Worm (Caenorhabditis elegans): ENCODE results near the gene dnj-5.
A peak's percentile ranks its signal among the peaks of the same experiment; 100 is the strongest.

dnj-5 gene

ce11 chrII:6844227-6845005 is 13.7 kb downstream of the dnj-5 start:
- TF ChIP-seq hmbx-1 (tag; optimal IDR thresholded peaks at IDR 0.05) (no peak), ets-7 (tag; optimal IDR thresholded peaks at IDR 0.05) (peak; percentile 71), ceh-36 (tag; optimal IDR thresholded peaks at IDR 0.05) (peak; percentile 89)

ce11 chrII:6843680-6844079 is 14.4 kb downstream of the dnj-5 start:
- TF ChIP-seq hmbx-1 (tag; optimal IDR thresholded peaks at IDR 0.05): no peak
- no peak for TF ChIP-seq aly-1 (tag; optimal IDR thresholded peaks at IDR 0.05)
- peak; percentile 17 for TF ChIP-seq B0310.2 (tag; optimal IDR thresholded peaks at IDR 0.05)
- TF ChIP-seq tbx-37 (GFP tag; conservative IDR thresholded peaks at IDR 0.05): no peak
- peak; percentile 56; the same call in 1 of the 2 replicates for TF ChIP-seq pes-1 (GFP tag; IDR thresholded peaks at IDR 0.05)
- TF ChIP-seq flt-1 (GFP tag; IDR thresholded peaks at IDR 0.05): no peak

DNA sequence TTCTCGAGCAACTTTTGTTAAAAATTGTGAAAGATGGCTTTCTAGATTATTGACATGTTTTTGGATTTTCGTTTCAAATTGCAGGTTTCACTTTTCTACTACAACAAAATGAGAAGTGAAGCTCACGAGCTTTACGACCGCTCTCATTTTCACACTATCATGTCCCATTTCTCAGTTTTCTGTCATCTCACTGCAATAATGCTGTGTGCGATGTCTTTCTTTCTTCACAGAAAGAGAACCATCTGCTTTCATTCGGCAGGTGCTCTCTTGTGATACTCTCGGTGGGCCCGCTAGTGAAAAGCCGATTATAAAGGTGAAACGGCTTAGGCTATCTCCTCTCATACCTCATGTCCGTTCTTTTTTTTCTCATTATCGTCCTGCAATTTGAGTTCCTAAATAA is 14.9 kb downstream of the dnj-5 start:
- TF ChIP-seq aly-1 (tag; optimal IDR thresholded peaks at IDR 0.05) (no peak), ama-1 (optimal IDR thresholded peaks at IDR 0.05) (peak; percentile 30)

ce11 chrII:6842651-6843118 is 15.4 kb downstream of the dnj-5 start:
- TF ChIP-seq scrt-1 (GFP tag; IDR thresholded peaks at IDR 0.05): no peak
- peak; percentile 14 for TF ChIP-seq hmg-4 (GFP tag; optimal IDR thresholded peaks at IDR 0.05)

DNA sequence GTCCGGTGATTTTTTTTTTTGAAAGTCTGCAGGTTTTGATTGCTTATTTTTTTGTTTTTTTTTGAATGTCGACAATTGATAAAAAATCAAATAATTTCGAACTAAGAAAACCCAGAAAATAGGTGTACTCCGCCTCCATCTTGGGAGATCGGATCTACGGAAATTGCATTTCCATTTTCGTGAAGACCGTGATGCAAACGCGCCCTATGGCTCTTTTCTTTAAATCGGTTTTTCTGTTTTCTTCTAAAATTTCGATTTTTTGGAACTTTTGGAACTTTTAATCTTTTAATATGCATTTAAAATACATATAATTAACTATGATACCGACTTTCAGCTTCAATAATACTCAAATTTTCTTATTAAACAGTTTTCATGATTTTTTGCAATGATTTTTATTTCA is 16.1 kb downstream of the dnj-5 start:
- no peak for TF ChIP-seq ama-1 (optimal IDR thresholded peaks at IDR 0.05)
- no peak for TF ChIP-seq hmg-4 (GFP tag; optimal IDR thresholded peaks at IDR 0.05)
- TF ChIP-seq ceh-36 (tag; optimal IDR thresholded peaks at IDR 0.05): peak; percentile 6

DNA sequence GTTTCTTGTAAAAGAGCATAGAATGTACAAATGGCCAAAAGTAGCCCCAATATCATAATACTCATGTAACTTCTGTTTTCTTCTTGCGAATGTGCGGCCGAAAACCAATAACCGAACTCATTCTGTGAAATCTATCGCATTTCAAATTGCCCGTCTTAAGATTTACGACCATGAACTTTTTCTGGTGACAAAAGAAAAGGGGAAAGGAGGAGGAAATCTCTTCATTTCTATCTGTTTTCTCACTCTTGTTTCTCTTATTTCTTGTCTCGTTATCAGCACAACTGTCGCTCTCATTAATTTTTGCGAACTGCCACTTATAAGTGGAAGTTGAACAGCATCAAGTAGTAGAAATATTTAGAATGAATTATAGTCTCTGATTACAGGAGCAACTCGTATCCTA is 17.0 kb downstream of the dnj-5 start:
- no peak for TF ChIP-seq hmbx-1 (tag; optimal IDR thresholded peaks at IDR 0.05)
- TF ChIP-seq hnd-1 (tag; optimal IDR thresholded peaks at IDR 0.05): no peak
- TF ChIP-seq F13C5.2 (tag; optimal IDR thresholded peaks at IDR 0.05): no peak
- TF ChIP-seq tbx-37 (GFP tag; conservative IDR thresholded peaks at IDR 0.05): no peak
- TF ChIP-seq aly-1 (tag; optimal IDR thresholded peaks at IDR 0.05): no peak
- TF ChIP-seq ceh-13 (GFP tag; optimal IDR thresholded peaks at IDR 0.05): no peak
- TF ChIP-seq B0310.2 (tag; optimal IDR thresholded peaks at IDR 0.05): no peak
- no peak for TF ChIP-seq flt-1 (GFP tag; IDR thresholded peaks at IDR 0.05)
- no peak for TF ChIP-seq scrt-1 (GFP tag; IDR thresholded peaks at IDR 0.05)
- TF ChIP-seq tra-4 (tag; optimal IDR thresholded peaks at IDR 0.05): no peak
- no peak for TF ChIP-seq ceh-36 (tag; optimal IDR thresholded peaks at IDR 0.05)
- TF ChIP-seq sea-1 (GFP tag; conservative IDR thresholded peaks at IDR 0.05): no peak
- no peak for TF ChIP-seq hmg-4 (GFP tag; optimal IDR thresholded peaks at IDR 0.05)
- TF ChIP-seq ama-1 (optimal IDR thresholded peaks at IDR 0.05): no peak
- TF ChIP-seq tbx-11 (GFP tag; IDR thresholded peaks at IDR 0.05): no peak
- no peak for TF ChIP-seq ets-7 (tag; optimal IDR thresholded peaks at IDR 0.05)
- no peak for TF ChIP-seq pes-1 (GFP tag; IDR thresholded peaks at IDR 0.05)

ce11 chrII:6840663-6841062 is 17.4 kb downstream of the dnj-5 start:
- TF ChIP-seq ceh-36 (tag; optimal IDR thresholded peaks at IDR 0.05) (no peak), tra-4 (tag; optimal IDR thresholded peaks at IDR 0.05) (no peak), B0310.2 (tag; optimal IDR thresholded peaks at IDR 0.05) (no peak), tbx-37 (GFP tag; conservative IDR thresholded peaks at IDR 0.05) (no peak), ets-7 (tag; optimal IDR thresholded peaks at IDR 0.05) (no peak), hnd-1 (tag; optimal IDR thresholded peaks at IDR 0.05) (no peak), flt-1 (GFP tag; IDR thresholded peaks at IDR 0.05) (no peak), tbx-11 (GFP tag; IDR thresholded peaks at IDR 0.05) (no peak), scrt-1 (GFP tag; IDR thresholded peaks at IDR 0.05) (no peak), F13C5.2 (tag; optimal IDR thresholded peaks at IDR 0.05) (no peak), hmg-4 (GFP tag; optimal IDR thresholded peaks at IDR 0.05) (no peak), sea-1 (GFP tag; conservative IDR thresholded peaks at IDR 0.05) (no peak), ama-1 (optimal IDR thresholded peaks at IDR 0.05) (no peak), ceh-13 (GFP tag; optimal IDR thresholded peaks at IDR 0.05) (no peak), pes-1 (GFP tag; IDR thresholded peaks at IDR 0.05) (no peak), hmbx-1 (tag; optimal IDR thresholded peaks at IDR 0.05) (no peak), aly-1 (tag; optimal IDR thresholded peaks at IDR 0.05) (no peak)

ce11 chrII:6838977-6839376 is 19.1 kb downstream of the dnj-5 start:
- no peak for TF ChIP-seq flt-1 (GFP tag; IDR thresholded peaks at IDR 0.05)
- peak; percentile 40 for TF ChIP-seq ceh-36 (tag; optimal IDR thresholded peaks at IDR 0.05)

ce11 chrII:6838270-6838878 is 19.7 kb downstream of the dnj-5 start:
- TF ChIP-seq hmg-4 (GFP tag; optimal IDR thresholded peaks at IDR 0.05) (peak; percentile 19), flt-1 (GFP tag; IDR thresholded peaks at IDR 0.05) (no peak)
